Worm (Caenorhabditis elegans): ENCODE data around the gene nstp-7.

DNA sequence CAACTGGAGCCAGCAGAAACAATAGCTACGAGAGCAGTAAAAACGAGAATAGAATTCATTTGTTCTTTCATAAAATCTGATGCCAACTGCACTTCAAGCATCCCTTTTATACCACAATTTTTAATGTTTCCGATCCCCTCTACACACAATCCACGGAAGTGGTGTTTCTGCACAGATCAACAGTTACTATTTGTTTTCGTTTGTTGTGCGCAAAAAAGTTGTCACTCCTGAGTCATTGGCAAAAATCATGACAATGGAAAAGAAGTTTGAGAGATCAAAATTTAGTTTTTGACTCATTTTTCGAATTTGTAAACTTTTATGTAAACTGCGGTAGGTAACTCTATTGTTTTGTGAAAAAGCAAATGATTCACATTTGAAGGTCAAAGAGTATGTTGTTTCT is 22.4 kb downstream of the nstp-7 start, which contains the start of gene srlf-37:
- TF ChIP-seq nhr-11 (tag; optimal IDR thresholded peaks at IDR 0.05) = no peak
- no peak for TF ChIP-seq sox-4 (tag; optimal IDR thresholded peaks at IDR 0.05)
- TF ChIP-seq ceh-18 (tag; optimal IDR thresholded peaks at IDR 0.05) = no peak
- TF ChIP-seq tbx-2 (tag; optimal IDR thresholded peaks at IDR 0.05) = no peak
- TF ChIP-seq T23F11.4 (GFP tag; optimal IDR thresholded peaks at IDR 0.05) = no peak
- no peak for TF ChIP-seq pqm-1 (tag; optimal IDR thresholded peaks at IDR 0.05)
- no peak for TF ChIP-seq pha-4 (tag; optimal IDR thresholded peaks at IDR 0.05)
- no peak for TF ChIP-seq nfya-1 (tag; optimal IDR thresholded peaks at IDR 0.05)
- TF ChIP-seq ama-1 (optimal IDR thresholded peaks at IDR 0.05) = no peak
- no peak for TF ChIP-seq ceh-24 (tag; optimal IDR thresholded peaks at IDR 0.05)
- TF ChIP-seq ceh-45 (GFP tag; IDR thresholded peaks at IDR 0.05) = no peak
- no peak for TF ChIP-seq ceh-14 (tag; optimal IDR thresholded peaks at IDR 0.05)
